Worm (Caenorhabditis elegans) whole organism, L1 larva: ENCODE measurements around the gene T21C12.4.

Experiments
- aha-1 ChIP-seq: fragments of 150-350 bp; optimal IDR thresholded peaks from 2 replicates; lab custom pipeline; 2014; ENCODE audit warnings: missing biosample characterization, missing genetic modification characterization
- ama-1 ChIP-seq: fragments of 150-350 bp; optimal IDR thresholded peaks from 2 replicates; lab custom pipeline; 2014
- egl-27 ChIP-seq, 2 experiments: fragments of 150-350 bp in 1 of 2; sonication (generic microtip); optimal IDR thresholded peaks; 3 replicates each; lab custom pipeline; 2017 to 2018; ENCODE audit warnings: missing biosample characterization in 2 of 2, missing genetic modification characterization in 2 of 2, missing genetic modification reagents in 2 of 2
- fkh-10 ChIP-seq: sonication (generic microtip); optimal IDR thresholded peaks from 2 replicates; lab custom pipeline; 2017; ENCODE audit warnings: missing biosample characterization, missing genetic modification reagents, missing genetic modification characterization
- fos-1 ChIP-seq: fragments of 150-350 bp; optimal IDR thresholded peaks from 2 replicates; lab custom pipeline; 2014; ENCODE audit warnings: missing biosample characterization, missing genetic modification characterization
- lin-39 ChIP-seq: fragments of 150-350 bp; optimal IDR thresholded peaks from 2 replicates; lab custom pipeline; 2014; ENCODE audit warnings: missing biosample characterization, missing genetic modification reagents, missing genetic modification characterization
- mdl-1 ChIP-seq, 2 experiments: fragments of 150-350 bp; optimal IDR thresholded peaks; 2 replicates each; lab custom pipeline; 2014 to 2017; ENCODE audit warnings: missing biosample characterization in 2 of 2, missing genetic modification characterization in 2 of 2, inconsistent platforms in 1 of 2
- mep-1 ChIP-seq: fragments of 150-350 bp; optimal IDR thresholded peaks from 2 replicates; lab custom pipeline; 2014; ENCODE audit warnings: missing biosample characterization, missing genetic modification characterization
- nhr-11 ChIP-seq: fragments of 150-350 bp; optimal IDR thresholded peaks from 2 replicates; lab custom pipeline; 2014; ENCODE audit warnings: missing biosample characterization, missing genetic modification characterization
- nhr-12 ChIP-seq: sonication (generic microtip); optimal IDR thresholded peaks from 2 replicates; lab custom pipeline; 2017; ENCODE audit warnings: missing biosample characterization, missing genetic modification characterization
- nhr-77 ChIP-seq: fragments of 150-350 bp; optimal IDR thresholded peaks from 2 replicates; lab custom pipeline; 2014; ENCODE audit warnings: missing biosample characterization, missing genetic modification characterization
- xbp-1 ChIP-seq: sonication (generic microtip); optimal IDR thresholded peaks from 2 replicates; lab custom pipeline; 2016; ENCODE audit warnings: missing genetic modification characterization, missing compliant biosample characterization
- zag-1 ChIP-seq: fragments of 150-350 bp; optimal IDR thresholded peaks from 2 replicates; lab custom pipeline; 2014; ENCODE audit warnings: missing biosample characterization, missing genetic modification characterization
- ztf-11 ChIP-seq, 2 experiments: sonication (generic microtip); optimal IDR thresholded peaks; 2 replicates each; lab custom pipeline; 2016 to 2017; ENCODE audit warnings: missing genetic modification characterization in 2 of 2, missing biosample characterization in 1 of 2, missing compliant biosample characterization in 1 of 2

- TF ChIP-seq aha-1 (tag; lab: Kevin White, UChicago) (no peak), xbp-1 (tag; lab: Kevin White, UChicago) (peak; percentile 96), ztf-11 (tag; optimal IDR thresholded peaks at IDR 0.05; lab: Kevin White, UChicago) (peak in 1 of 2 experiments; percentile 64), nhr-11 (tag; lab: Kevin White, UChicago) (peak; percentile 60), nhr-77 (tag; lab: Kevin White, UChicago) (peak; percentile 43), mep-1 (tag; lab: Kevin White, UChicago) (peak; percentile 98), mdl-1 (tag; optimal IDR thresholded peaks at IDR 0.05; lab: Kevin White, UChicago) (peak in 1 of 2 experiments; percentile 77), nhr-12 (tag; lab: Kevin White, UChicago) (no peak), egl-27 (tag; optimal IDR thresholded peaks at IDR 0.05; lab: Kevin White, UChicago) (no peak), fos-1 (tag; lab: Kevin White, UChicago) (peak; percentile 58), lin-39 (tag; lab: Kevin White, UChicago) (peak; percentile 92), zag-1 (tag; lab: Kevin White, UChicago) (no peak), ama-1 (lab: Kevin White, UChicago) (no peak), fkh-10 (peak; percentile 32)
Measured at ce11 chrIII:10506699-10507248, 51.0 kb downstream of the T21C12.4 start, which contains the start of the genes sip-1 and sly-1.
